Fruit fly (Drosophila melanogaster): Measurements from ENCODE around the gene CG34027.
A peak's percentile ranks its signal among the peaks of the same experiment; 100 is the strongest.

dm6 chr3R:25152342-25152741, 43.5 kb upstream of the CG34027 start:
- no peak for TF ChIP-seq ase (GFP tag; IDR thresholded peaks at IDR 0.05)
- TF ChIP-seq CG11085 (GFP tag; IDR thresholded peaks at IDR 0.05), result no peak
- no peak for TF ChIP-seq CG4328 (GFP tag; optimal IDR thresholded peaks at IDR 0.05)
- TF ChIP-seq CG3281 (GFP tag; optimal IDR thresholded peaks at IDR 0.05), result peak; percentile 45
- no peak for TF ChIP-seq CrebB (tag; optimal IDR thresholded peaks at IDR 0.05)
- no peak for TF ChIP-seq CG17802 (tag; optimal IDR thresholded peaks at IDR 0.05)
- no peak for TF ChIP-seq CG10565 (GFP tag; optimal IDR thresholded peaks at IDR 0.05)
- TF ChIP-seq Blimp-1 (GFP tag; optimal IDR thresholded peaks at IDR 0.05), result no peak
- no peak for TF ChIP-seq bsh (GFP tag; optimal IDR thresholded peaks at IDR 0.05)

Data from whole organism, embryonic.